Worm (Caenorhabditis elegans): ENCODE measurements around the gene fbxb-111.

Gene fbxb-111

ce11 chrII:2804949-2805348, 30.1 kb upstream of the fbxb-111 start:
- TF ChIP-seq Y53G8AR.9 (GFP tag; conservative IDR thresholded peaks at IDR 0.05) (0 out of 2 replicates have a peak, but pooled peaks have one; percentile 29), ztf-25 (GFP tag; IDR thresholded peaks at IDR 0.05) (no peak), ama-1 (optimal IDR thresholded peaks at IDR 0.05) (no peak), ama-1 (GFP tag; optimal IDR thresholded peaks at IDR 0.05) (no peak), aptf-2 (GFP tag; conservative IDR thresholded peaks at IDR 0.05) (no peak), hmg-1.2 (GFP tag; IDR thresholded peaks at IDR 0.05) (peak; percentile 81), cebp-1 (GFP tag; IDR thresholded peaks at IDR 0.05) (no peak), cebp-1 (tag; optimal IDR thresholded peaks at IDR 0.05) (peak; percentile 46), nhr-80 (tag; optimal IDR thresholded peaks at IDR 0.05) (peak; percentile 65), F37B4.10 (GFP tag; IDR thresholded peaks at IDR 0.05) (no peak), let-526 (GFP tag; IDR thresholded peaks at IDR 0.05) (0 out of 2 replicates have a peak, but pooled peaks have one; percentile 30), mcd-1 (GFP tag; IDR thresholded peaks at IDR 0.05) (0 out of 2 replicates have a peak, but pooled peaks have one; percentile 25), C17E4.6 (GFP tag; IDR thresholded peaks at IDR 0.05) (no peak), ceh-100 (GFP tag; IDR thresholded peaks at IDR 0.05) (peak; percentile 10; the same call in 1 of the 2 replicates)

ce11 chrII:2804245-2804644, 29.4 kb upstream of the fbxb-111 start:
- TF ChIP-seq cebp-1 (GFP tag; IDR thresholded peaks at IDR 0.05) (no peak), cebp-1 (tag; optimal IDR thresholded peaks at IDR 0.05) (peak; percentile 2), attf-6 (GFP tag; IDR thresholded peaks at IDR 0.05) (no peak), nfya-1 (tag; optimal IDR thresholded peaks at IDR 0.05; ENCODE audit: borderline replicate concordance, insufficient read depth) (no peak), ets-4 (GFP tag; optimal IDR thresholded peaks at IDR 0.05) (no peak), tlf-1 (GFP tag; optimal IDR thresholded peaks at IDR 0.05) (no peak), madf-3 (GFP tag; IDR thresholded peaks at IDR 0.05) (no peak), mel-28 (tag; optimal IDR thresholded peaks at IDR 0.05; ENCODE audit: borderline replicate concordance) (no peak), nfyb-1 (GFP tag; IDR thresholded peaks at IDR 0.05) (no peak), nfya-2 (GFP tag; IDR thresholded peaks at IDR 0.05) (no peak), lsl-1 (GFP tag; optimal IDR thresholded peaks at IDR 0.05) (no peak), ceh-100 (GFP tag; IDR thresholded peaks at IDR 0.05) (no peak), ekl-4 (GFP tag; IDR thresholded peaks at IDR 0.05) (no peak), somi-1 (GFP tag; optimal IDR thresholded peaks at IDR 0.05) (peak; percentile 45), ccch-3 (GFP tag; optimal IDR thresholded peaks at IDR 0.05) (no peak), dpff-1 (tag; optimal IDR thresholded peaks at IDR 0.05) (no peak), hmg-1.2 (GFP tag; IDR thresholded peaks at IDR 0.05) (peak; percentile 33; the same call in 1 of the 2 replicates), F23B12.7 (tag; optimal IDR thresholded peaks at IDR 0.05; ENCODE audit: insufficient read depth) (peak; percentile 36), chd-7 (tag; optimal IDR thresholded peaks at IDR 0.05) (no peak), aptf-3 (GFP tag; IDR thresholded peaks at IDR 0.05) (no peak), athp-1 (tag; optimal IDR thresholded peaks at IDR 0.05) (no peak), fkh-3 (tag; optimal IDR thresholded peaks at IDR 0.05) (no peak), sea-2 (GFP tag; IDR thresholded peaks at IDR 0.05) (no peak)

- peak; percentile 75 for TF ChIP-seq nhr-80 (tag; optimal IDR thresholded peaks at IDR 0.05)
- no peak for TF ChIP-seq cebp-1 (GFP tag; IDR thresholded peaks at IDR 0.05)
- peak; percentile 44 for TF ChIP-seq cebp-1 (tag; optimal IDR thresholded peaks at IDR 0.05)
- TF ChIP-seq athp-1 (tag; optimal IDR thresholded peaks at IDR 0.05): no peak
- peak; percentile 91 for TF ChIP-seq hmg-1.2 (GFP tag; IDR thresholded peaks at IDR 0.05)
Observed at ce11 chrII:2802804-2803586, 28.2 kb upstream of the fbxb-111 start.

- no peak for TF ChIP-seq F49E8.2 (tag; optimal IDR thresholded peaks at IDR 0.05; ENCODE audit: insufficient read depth)
- TF ChIP-seq zfh-2 (GFP tag; conservative IDR thresholded peaks at IDR 0.05): peak; percentile 58; the same call in 1 of the 2 replicates
- peak; percentile 55 for TF ChIP-seq hmg-1.2 (GFP tag; IDR thresholded peaks at IDR 0.05)
Observed at ce11 chrII:2801764-2802163, 27.0 kb upstream of the fbxb-111 start.

Measured in whole organism, young adult.